Fruit fly (Drosophila melanogaster) S2 (cell line): ENCODE data around the gene MCU.

Experiments
- CG8478 ChIP-seq: fragments of >200 bp; optimal IDR thresholded peaks from 2 replicates; lab custom pipeline; 2018
- CTCF ChIP-seq, 2 experiments: fragments of >200 bp; optimal IDR thresholded peaks; 2 replicates each; lab custom pipeline; 2018

DNA sequence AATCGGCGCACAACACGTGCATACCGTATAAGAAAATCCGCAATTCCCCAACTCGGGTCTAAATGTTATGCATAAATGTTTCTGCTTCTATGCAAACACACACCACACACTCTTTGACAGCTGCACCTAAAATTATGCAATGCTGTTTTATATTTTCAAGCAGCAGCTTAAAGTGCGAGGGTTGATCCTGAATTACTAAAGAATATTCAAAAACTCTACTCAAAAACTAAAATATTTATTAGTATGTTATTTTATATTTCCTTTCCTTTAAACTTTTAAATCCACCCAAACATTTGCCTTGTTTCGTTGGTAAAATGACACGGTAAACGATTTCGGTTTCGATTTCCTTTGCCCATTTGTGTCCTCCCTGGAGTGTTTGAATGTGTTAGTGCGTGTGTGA is 10.5 kb downstream of the MCU start:
- no peak for TF ChIP-seq CTCF (optimal IDR thresholded peaks at IDR 0.05; lab: Kevin White, UChicago)
- no peak for TF ChIP-seq CG8478
